Fruit fly (Drosophila melanogaster): ENCODE results near the gene Jon25Biii.

Jon25Biii gene

dm6 chr2L:4915715-4916153, 34.8 kb downstream of the Jon25Biii start (continued):
- TF ChIP-seq Chrac-16 (GFP tag; optimal IDR thresholded peaks at IDR 0.05) (no peak), sob (GFP tag; IDR thresholded peaks at IDR 0.05) (no peak), hb (GFP tag; IDR thresholded peaks at IDR 0.05; ENCODE audit: partially characterized antibody) (no peak), CG12744 (GFP tag; optimal IDR thresholded peaks at IDR 0.05) (no peak), jumu (GFP tag; optimal IDR thresholded peaks at IDR 0.05) (no peak), CG11247 (GFP tag; IDR thresholded peaks at IDR 0.05) (no peak), trem (tag; optimal IDR thresholded peaks at IDR 0.05) (no peak), caup (GFP tag; optimal IDR thresholded peaks at IDR 0.05; ENCODE audit: severe bottlenecking) (no peak), CG6813 (GFP tag; optimal IDR thresholded peaks at IDR 0.05) (no peak), Ets65A (GFP tag) (no peak), tx (GFP tag; optimal IDR thresholded peaks at IDR 0.05) (no peak), hkb (optimal IDR thresholded peaks at IDR 0.05) (no peak), hkb (GFP tag; IDR thresholded peaks at IDR 0.05) (no peak), cg (GFP tag; optimal IDR thresholded peaks at IDR 0.05) (no peak), CG4730 (GFP tag; IDR thresholded peaks at IDR 0.05) (no peak), CG6683 (GFP tag; optimal IDR thresholded peaks at IDR 0.05) (no peak), E2f2 (GFP tag; IDR thresholded peaks at IDR 0.05) (no peak), Six4 (GFP tag; optimal IDR thresholded peaks at IDR 0.05) (peak; percentile 21), gsb-n (tag; optimal IDR thresholded peaks at IDR 0.05) (peak; percentile 6), prd (optimal IDR thresholded peaks at IDR 0.05) (no peak), prd (GFP tag; IDR thresholded peaks at IDR 0.05) (no peak), Mrtf (GFP tag; IDR thresholded peaks at IDR 0.05) (no peak), ewg (GFP tag; optimal IDR thresholded peaks at IDR 0.05) (no peak), CG4820 (GFP tag; optimal IDR thresholded peaks at IDR 0.05) (peak; percentile 24), sr (GFP tag; IDR thresholded peaks at IDR 0.05) (no peak), CG17802 (tag; optimal IDR thresholded peaks at IDR 0.05) (no peak), CG1792 (GFP tag; optimal IDR thresholded peaks at IDR 0.05) (no peak), tna (GFP tag; IDR thresholded peaks at IDR 0.05; ENCODE audit: partially characterized antibody) (no peak), H2.0 (GFP tag; IDR thresholded peaks at IDR 0.05) (no peak), az2 (GFP tag; optimal IDR thresholded peaks at IDR 0.05) (no peak), HLH4C (GFP tag; IDR thresholded peaks at IDR 0.05; ENCODE audit: partially characterized antibody) (no peak), emc (GFP tag; optimal IDR thresholded peaks at IDR 0.05) (no peak), bcd (GFP tag; optimal IDR thresholded peaks at IDR 0.05) (peak; percentile 23), seq (GFP tag; IDR thresholded peaks at IDR 0.05) (no peak), CrebB (tag; optimal IDR thresholded peaks at IDR 0.05) (no peak), nau (GFP tag; optimal IDR thresholded peaks at IDR 0.05) (no peak), Neu2 (GFP tag; optimal IDR thresholded peaks at IDR 0.05; ENCODE audit: borderline replicate concordance) (no peak), CG17912 (GFP tag; optimal IDR thresholded peaks at IDR 0.05) (no peak), Dad (GFP tag; optimal IDR thresholded peaks at IDR 0.05) (no peak), peb (GFP tag; IDR thresholded peaks at IDR 0.05) (no peak), CG11695 (GFP tag; IDR thresholded peaks at IDR 0.05) (no peak), CG13296 (GFP tag; optimal IDR thresholded peaks at IDR 0.05) (no peak), Gsc (GFP tag; IDR thresholded peaks at IDR 0.05) (no peak), chm (GFP tag; IDR thresholded peaks at IDR 0.05) (no peak), jigr1 (GFP tag; IDR thresholded peaks at IDR 0.05) (no peak), Oli (tag; optimal IDR thresholded peaks at IDR 0.05) (peak; percentile 22), sd (tag; optimal IDR thresholded peaks at IDR 0.05) (no peak), Stat92E (GFP tag; optimal IDR thresholded peaks at IDR 0.05) (no peak), sc (optimal IDR thresholded peaks at IDR 0.05) (no peak), sc (GFP tag; optimal IDR thresholded peaks at IDR 0.05) (no peak), gcm (GFP tag; optimal IDR thresholded peaks at IDR 0.05) (no peak), CG10366 (GFP tag; IDR thresholded peaks at IDR 0.05) (no peak), dimm (GFP tag; IDR thresholded peaks at IDR 0.05) (no peak)
